Worm (Caenorhabditis elegans) whole organism, late embryonic: Measurements from ENCODE around the gene T05A7.7.

Experiments used
- C08G9.2 ChIP-seq: sonication (generic microtip); optimal IDR thresholded peaks from 2 replicates; lab custom pipeline; 2016; ENCODE audit warnings: mild to moderate bottlenecking, missing genetic modification characterization, moderate library complexity, missing compliant biosample characterization
- K02D7.2 ChIP-seq: sonication (generic microtip); optimal IDR thresholded peaks from 2 replicates; lab custom pipeline; 2017; ENCODE audit warnings: mild to moderate bottlenecking, missing genetic modification characterization, missing compliant biosample characterization
- T23F11.4 ChIP-seq: fragments of 200-800 bp; sonication (Bioruptor generic); optimal IDR thresholded peaks from 2 replicates; lab custom pipeline; 2018; ENCODE audit warnings: mild to moderate bottlenecking, missing genetic modification characterization, missing compliant biosample characterization
- ahr-1 ChIP-seq: sonication (generic microtip); optimal IDR thresholded peaks from 2 replicates; lab custom pipeline; 2016; ENCODE audit warnings: missing genetic modification characterization, missing compliant biosample characterization
- ceh-14 ChIP-seq: sonication (generic microtip); optimal IDR thresholded peaks from 2 replicates; lab custom pipeline; 2016; ENCODE audit warnings: missing genotype, missing genetic modification characterization, missing compliant biosample characterization
- ceh-18 ChIP-seq: sonication (generic microtip); optimal IDR thresholded peaks from 2 replicates; lab custom pipeline; 2016; ENCODE audit warnings: missing genetic modification characterization, missing compliant biosample characterization
- ceh-19 ChIP-seq: fragments of 200-800 bp; sonication (Bioruptor generic); optimal IDR thresholded peaks from 2 replicates; lab custom pipeline; 2018; ENCODE audit warnings: mild to moderate bottlenecking, missing genetic modification characterization, missing compliant biosample characterization
- ceh-2 ChIP-seq: sonication (generic microtip); optimal IDR thresholded peaks from 2 replicates; lab custom pipeline; 2016; ENCODE audit warnings: missing genotype, missing genetic modification characterization, missing compliant biosample characterization
- ceh-22 ChIP-seq: sonication (generic microtip); optimal IDR thresholded peaks from 2 replicates; lab custom pipeline; 2017; ENCODE audit warnings: missing biosample characterization, missing genetic modification characterization
- ceh-30 ChIP-seq: fragments of 150-350 bp; optimal IDR thresholded peaks from 2 replicates; lab custom pipeline; 2014; ENCODE audit warnings: missing biosample characterization, missing genetic modification characterization
- ceh-34 ChIP-seq: sonication (generic microtip); optimal IDR thresholded peaks from 2 replicates; lab custom pipeline; 2016; ENCODE audit warnings: mild to moderate bottlenecking, missing genetic modification characterization, missing compliant biosample characterization
- ceh-45 ChIP-seq: fragments of 200-800 bp; sonication (Bioruptor generic); IDR thresholded peaks from 2 replicates; pipeline ENCODE4 v1.3.6; 2022; ENCODE audit warnings: missing genetic modification reagents, missing genetic modification characterization, missing compliant biosample characterization
- ceh-48 ChIP-seq: sonication (generic microtip); optimal IDR thresholded peaks from 2 replicates; lab custom pipeline; 2016; ENCODE audit warnings: missing genetic modification characterization, inconsistent platforms, missing compliant biosample characterization
- ceh-6 ChIP-seq: fragments of 200-800 bp; sonication (Bioruptor generic); optimal IDR thresholded peaks from 2 replicates; lab custom pipeline; 2018; ENCODE audit warnings: mild to moderate bottlenecking, missing genetic modification characterization, missing compliant biosample characterization
- ceh-9 ChIP-seq: sonication (generic microtip); optimal IDR thresholded peaks from 2 replicates; lab custom pipeline; 2016; ENCODE audit warnings: mild to moderate bottlenecking, missing genetic modification characterization, inconsistent platforms, missing compliant biosample characterization
- che-1 ChIP-seq: sonication (generic microtip); optimal IDR thresholded peaks from 2 replicates; lab custom pipeline; 2016; ENCODE audit warnings: mild to moderate bottlenecking, missing genetic modification characterization, missing compliant biosample characterization
- dmd-4 ChIP-seq: sonication (generic microtip); optimal IDR thresholded peaks from 2 replicates; lab custom pipeline; 2016; ENCODE audit warnings: borderline replicate concordance, missing genetic modification characterization, missing compliant biosample characterization
- elt-2 ChIP-seq: sonication (generic microtip); optimal IDR thresholded peaks from 2 replicates; lab custom pipeline; 2016; ENCODE audit warnings: missing genetic modification reagents, missing genetic modification characterization, missing compliant biosample characterization
- eyg-1 ChIP-seq: sonication (generic microtip); optimal IDR thresholded peaks from 2 replicates; lab custom pipeline; 2016; ENCODE audit warnings: missing genotype, missing genetic modification characterization, missing compliant biosample characterization
- fax-1 ChIP-seq: sonication (generic microtip); optimal IDR thresholded peaks from 2 replicates; lab custom pipeline; 2016; ENCODE audit warnings: missing genotype, missing genetic modification characterization, missing compliant biosample characterization
- fkh-10 ChIP-seq: fragments of 150-350 bp; optimal IDR thresholded peaks from 2 replicates; lab custom pipeline; 2014; ENCODE audit warnings: missing biosample characterization, missing genetic modification reagents, missing genetic modification characterization
- fkh-6 ChIP-seq: sonication (generic microtip); optimal IDR thresholded peaks from 2 replicates; lab custom pipeline; 2016; ENCODE audit warnings: missing genetic modification characterization, missing compliant biosample characterization
- gmeb-2 ChIP-seq: sonication (generic microtip); optimal IDR thresholded peaks from 2 replicates; lab custom pipeline; 2016; ENCODE audit warnings: missing genetic modification characterization, inconsistent platforms, missing compliant biosample characterization
- hlh-13 ChIP-seq: fragments of 200-800 bp; sonication (Bioruptor generic); optimal IDR thresholded peaks from 2 replicates; lab custom pipeline; 2018; ENCODE audit warnings: mild to moderate bottlenecking, missing genetic modification characterization, missing compliant biosample characterization
- hlh-15 ChIP-seq: sonication (generic microtip); optimal IDR thresholded peaks from 2 replicates; lab custom pipeline; 2016; ENCODE audit warnings: missing genetic modification characterization, missing compliant biosample characterization
- hlh-6 ChIP-seq: sonication (generic microtip); optimal IDR thresholded peaks from 2 replicates; lab custom pipeline; 2016; ENCODE audit warnings: missing genotype, missing genetic modification characterization, missing compliant biosample characterization
- hlh-8 ChIP-seq: sonication (generic microtip); optimal IDR thresholded peaks from 2 replicates; lab custom pipeline; 2016; ENCODE audit warnings: missing genotype, missing genetic modification characterization, missing compliant biosample characterization
- lim-6 ChIP-seq: sonication (generic microtip); optimal IDR thresholded peaks from 2 replicates; lab custom pipeline; 2016; ENCODE audit warnings: missing genetic modification characterization, missing compliant biosample characterization
- pag-3 ChIP-seq: sonication (generic microtip); optimal IDR thresholded peaks from 2 replicates; lab custom pipeline; 2016; ENCODE audit warnings: missing compliant biosample characterization, missing genetic modification characterization, borderline replicate concordance
- pat-9 ChIP-seq: fragments of 200-800 bp; sonication (Bioruptor generic); optimal IDR thresholded peaks from 2 replicates; lab custom pipeline; 2018; ENCODE audit warnings: mild to moderate bottlenecking, missing genetic modification characterization, moderate library complexity, missing compliant biosample characterization
- pax-1 ChIP-seq: fragments of 150-350 bp; optimal IDR thresholded peaks from 2 replicates; lab custom pipeline; 2014; ENCODE audit warnings: missing biosample characterization, missing genetic modification characterization
- pha-2 ChIP-seq: sonication (generic microtip); optimal IDR thresholded peaks from 2 replicates; lab custom pipeline; 2017; ENCODE audit warnings: mild to moderate bottlenecking, missing genetic modification characterization, missing compliant biosample characterization
- pha-4 ChIP-seq: fragments of 150-350 bp; optimal IDR thresholded peaks from 2 replicates; lab custom pipeline; 2018; ENCODE audit warnings: missing biosample characterization, missing genetic modification reagents, missing genetic modification characterization
- pqm-1 ChIP-seq: sonication (generic microtip); optimal IDR thresholded peaks from 2 replicates; lab custom pipeline; 2016; ENCODE audit warnings: missing genetic modification characterization, missing compliant biosample characterization
- pros-1 ChIP-seq: fragments of 150-350 bp; optimal IDR thresholded peaks from 2 replicates; lab custom pipeline; 2014; ENCODE audit warnings: missing biosample characterization, missing genetic modification reagents, missing genetic modification characterization
- sdc-2 ChIP-seq: sonication (generic microtip); optimal IDR thresholded peaks from 2 replicates; lab custom pipeline; 2016; ENCODE audit warnings: missing genotype, missing genetic modification characterization, missing compliant biosample characterization
- syd-9 ChIP-seq: sonication (generic microtip); optimal IDR thresholded peaks from 2 replicates; lab custom pipeline; 2016; ENCODE audit warnings: mild to moderate bottlenecking, missing genetic modification characterization, moderate library complexity, missing compliant biosample characterization
- tbx-2 ChIP-seq: sonication (generic microtip); optimal IDR thresholded peaks from 2 replicates; lab custom pipeline; 2016; ENCODE audit warnings: missing genetic modification characterization, missing compliant biosample characterization
- unc-3 ChIP-seq, 2 experiments: fragments of 200-800 bp in 1 of 2; sonication (Bioruptor generic) in 1 of 2; sonication (generic microtip) in 1 of 2; conservative IDR thresholded peaks in 1 of 2; optimal IDR thresholded peaks in 1 of 2; 2 replicates each; pipeline versions ENCODE4 v1.3.6 to Lab custom; 2016 to 2022; ENCODE audit warnings: missing compliant biosample characterization in 2 of 2, missing genetic modification characterization in 2 of 2, missing genetic modification reagents in 1 of 2
- unc-55 ChIP-seq: sonication (generic microtip); optimal IDR thresholded peaks from 2 replicates; lab custom pipeline; 2017; ENCODE audit warnings: missing biosample characterization, missing genetic modification reagents, missing genetic modification characterization
- unc-86 ChIP-seq: sonication (generic microtip); optimal IDR thresholded peaks from 2 replicates; lab custom pipeline; 2016; ENCODE audit warnings: missing genetic modification characterization, missing compliant biosample characterization

The T05A7.7 gene

ce11 chrII:4681391-4681790 lies at the start of gene T05A7.7:
T05A7.7 (minus strand) TSS chrII:4681491.
- TF ChIP-seq pqm-1 = no peak
- no peak for TF ChIP-seq K02D7.2 (tag; lab: Kevin White, UChicago)
- no peak for TF ChIP-seq sdc-2
- no peak for TF ChIP-seq unc-55
- no peak for TF ChIP-seq hlh-6
- TF ChIP-seq ceh-34 (tag; lab: Kevin White, UChicago) = no peak
- TF ChIP-seq syd-9 (tag; lab: Kevin White, UChicago) = no peak
- TF ChIP-seq ceh-18 = no peak
- TF ChIP-seq pax-1 = no peak
- TF ChIP-seq pros-1 (tag; lab: Kevin White, UChicago) = no peak
- TF ChIP-seq tbx-2 (tag; lab: Kevin White, UChicago) = no peak
- TF ChIP-seq fkh-6 (tag; lab: Kevin White, UChicago) = no peak
- TF ChIP-seq ceh-22 (tag; lab: Kevin White, UChicago) = no peak
- no peak for TF ChIP-seq unc-3 (GFP tag; conservative IDR thresholded peaks at IDR 0.05; lab: Robert Waterston, UW)
- TF ChIP-seq unc-3 (tag; optimal IDR thresholded peaks at IDR 0.05; lab: Kevin White, UChicago) = no peak
- no peak for TF ChIP-seq fkh-10 (GFP tag; lab: Kevin White, UChicago)
- TF ChIP-seq lim-6 = no peak
- no peak for TF ChIP-seq T23F11.4 (GFP tag; lab: Kevin White, UChicago)
- no peak for TF ChIP-seq gmeb-2

- no peak for TF ChIP-seq pat-9 (tag; lab: Kevin White, UChicago)
- TF ChIP-seq ceh-48 = no peak
- no peak for TF ChIP-seq ceh-45
- no peak for TF ChIP-seq hlh-6
- no peak for TF ChIP-seq dmd-4 (tag; lab: Kevin White, UChicago)
- no peak for TF ChIP-seq ahr-1
- no peak for TF ChIP-seq elt-2
- TF ChIP-seq pha-4 = no peak
- no peak for TF ChIP-seq ceh-30 (tag; lab: Kevin White, UChicago)
- TF ChIP-seq fkh-10 (GFP tag; lab: Kevin White, UChicago) = no peak
- TF ChIP-seq unc-86 (tag; lab: Kevin White, UChicago) = no peak
Measured at ce11 chrII:4729733-4730132, 48.4 kb upstream of the T05A7.7 start, which contains the start of gene F41C3.7. F41C3.7 (plus strand) TSS chrII:4730033.

- no peak for TF ChIP-seq eyg-1 (tag; lab: Kevin White, UChicago)
- TF ChIP-seq elt-2 = peak; percentile 93
Measured at ce11 chrII:4728687-4729086, 47.4 kb upstream of the T05A7.7 start.

ce11 chrII:4727769-4728168 lies 46.5 kb upstream of the T05A7.7 start, which contains the start of gene ttr-41:
ttr-41 (minus strand) TSS chrII:4727869.
- TF ChIP-seq che-1 = no peak
- TF ChIP-seq K02D7.2 (tag; lab: Kevin White, UChicago) = no peak
- no peak for TF ChIP-seq fax-1 (tag; lab: Kevin White, UChicago)
- TF ChIP-seq hlh-13 (GFP tag; lab: Kevin White, UChicago) = no peak
- no peak for TF ChIP-seq ceh-45
- TF ChIP-seq hlh-15 = no peak
- no peak for TF ChIP-seq ceh-9
- no peak for TF ChIP-seq sdc-2
- TF ChIP-seq pag-3 (tag; lab: Kevin White, UChicago) = no peak
- no peak for TF ChIP-seq ceh-2 (tag; lab: Kevin White, UChicago)
- no peak for TF ChIP-seq ceh-6
- no peak for TF ChIP-seq elt-2

ce11 chrII:4726750-4727384 lies 45.6 kb upstream of the T05A7.7 start:
- no peak for TF ChIP-seq C08G9.2
- no peak for TF ChIP-seq hlh-8 (tag; lab: Kevin White, UChicago)
- no peak for TF ChIP-seq ceh-14 (tag; lab: Kevin White, UChicago)
- TF ChIP-seq ceh-22 (tag; lab: Kevin White, UChicago) = no peak
- TF ChIP-seq ceh-2 (tag; lab: Kevin White, UChicago) = no peak
- no peak for TF ChIP-seq pag-3 (tag; lab: Kevin White, UChicago)
- TF ChIP-seq pha-4 = no peak
- TF ChIP-seq syd-9 (tag; lab: Kevin White, UChicago) = no peak
- TF ChIP-seq pax-1 = no peak
- no peak for TF ChIP-seq ceh-19 (GFP tag; lab: Kevin White, UChicago)
- no peak for TF ChIP-seq ceh-9
- TF ChIP-seq pha-2 = no peak
- TF ChIP-seq, all 69 proteins: peak for 0
